Fruit fly (Drosophila melanogaster) whole organism: ENCODE measurements around the gene PIG-K.

Source experiments
- CG8478 ChIP-seq: fragments of >200 bp; optimal IDR thresholded peaks from 2 replicates; lab custom pipeline; 2018; ENCODE audit warnings: inconsistent platforms
- Dll ChIP-seq: fragments of >200 bp; optimal IDR thresholded peaks from 2 replicates; lab custom pipeline; 2017
- pan ChIP-seq: fragments of >200 bp; optimal IDR thresholded peaks from 2 replicates; lab custom pipeline; 2017

dm6 chrX:1981723-1982122 is 27.4 kb downstream of the PIG-K start:
- no peak for TF ChIP-seq CG8478 (lab: Kevin White, UChicago)
- no peak for TF ChIP-seq pan
- TF ChIP-seq Dll (lab: Kevin White, UChicago): no peak
